Worm (Caenorhabditis elegans): ENCODE data around the gene srw-68.

srw-68 gene

DNA sequence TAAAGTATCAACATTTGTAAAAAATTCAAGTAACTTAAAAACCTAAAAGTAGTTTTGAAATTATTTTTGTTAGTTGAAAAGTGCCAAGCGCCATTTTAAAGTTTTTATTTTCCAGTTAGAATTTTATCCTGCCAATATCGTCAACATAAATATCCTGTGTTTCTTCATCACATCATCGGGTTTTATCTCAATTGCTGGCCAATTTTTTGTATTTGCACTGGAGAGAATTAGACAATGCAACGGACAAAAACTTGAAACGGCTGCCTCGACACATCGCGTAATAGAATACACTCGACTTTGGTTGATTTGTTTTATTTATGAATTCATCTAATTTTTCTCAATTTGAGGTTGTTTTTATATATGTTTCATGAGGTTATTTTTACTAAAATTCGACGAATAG is 28.5 kb upstream of the srw-68 start, which contains the start of gene F25E5.2:
Gene F25E5.2 (plus strand): TSS at position 301 of the 400 bp plus-strand sequence.
- TF ChIP-seq mep-1 (tag; optimal IDR thresholded peaks at IDR 0.05), result no peak
- TF ChIP-seq lin-13 (tag; optimal IDR thresholded peaks at IDR 0.05), result no peak
- no peak for TF ChIP-seq bed-3 (GFP tag; optimal IDR thresholded peaks at IDR 0.05)
- no peak for TF ChIP-seq nhr-76 (tag; optimal IDR thresholded peaks at IDR 0.05)
- no peak for TF ChIP-seq hlh-1 (tag; optimal IDR thresholded peaks at IDR 0.05)
- TF ChIP-seq ceh-83 (GFP tag; optimal IDR thresholded peaks at IDR 0.05), result no peak
- TF ChIP-seq snpc-4 (tag; optimal IDR thresholded peaks at IDR 0.05), result no peak
- no peak for TF ChIP-seq pha-4 (tag; optimal IDR thresholded peaks at IDR 0.05)
- no peak for TF ChIP-seq ceh-39 (tag; optimal IDR thresholded peaks at IDR 0.05)
- no peak for TF ChIP-seq blmp-1 (tag; optimal IDR thresholded peaks at IDR 0.05)
- TF ChIP-seq nhr-237 (tag; optimal IDR thresholded peaks at IDR 0.05), result no peak
- no peak for TF ChIP-seq mab-5 (tag; optimal IDR thresholded peaks at IDR 0.05)
- no peak for TF ChIP-seq nhr-28 (tag; optimal IDR thresholded peaks at IDR 0.05)
- no peak for TF ChIP-seq ztf-11 (tag; optimal IDR thresholded peaks at IDR 0.05)
- no peak for TF ChIP-seq elt-1 (tag; optimal IDR thresholded peaks at IDR 0.05; ENCODE audit: borderline replicate concordance, insufficient read depth)
- TF ChIP-seq lin-32 (GFP tag; optimal IDR thresholded peaks at IDR 0.05), result no peak
- TF ChIP-seq flh-1 (GFP tag; optimal IDR thresholded peaks at IDR 0.05), result no peak

- TF ChIP-seq unc-39 (tag; optimal IDR thresholded peaks at IDR 0.05) (no peak), bed-3 (GFP tag; optimal IDR thresholded peaks at IDR 0.05) (no peak), ztf-11 (tag; optimal IDR thresholded peaks at IDR 0.05) (no peak), elt-3 (tag; optimal IDR thresholded peaks at IDR 0.05) (no peak), ces-1 (GFP tag; optimal IDR thresholded peaks at IDR 0.05) (no peak), nhr-12 (tag; optimal IDR thresholded peaks at IDR 0.05) (no peak), nhr-76 (tag; optimal IDR thresholded peaks at IDR 0.05) (no peak)
Measured at ce11 chrV:7454236-7454635, 27.7 kb upstream of the srw-68 start, which contains the start of gene try-8. Gene try-8 (minus strand): TSS chrV:7454336.

ce11 chrV:7451421-7451820 is 24.9 kb upstream of the srw-68 start, which contains the start of gene try-11:
Gene try-11 (plus strand): TSS chrV:7451721.
- TF ChIP-seq snpc-4 (tag; optimal IDR thresholded peaks at IDR 0.05) (no peak), lin-32 (GFP tag; optimal IDR thresholded peaks at IDR 0.05) (no peak), drap-1 (GFP tag; optimal IDR thresholded peaks at IDR 0.05) (no peak), nhr-12 (tag; optimal IDR thresholded peaks at IDR 0.05) (no peak), unc-120 (tag; optimal IDR thresholded peaks at IDR 0.05; ENCODE audit: poor library complexity, severe bottlenecking) (no peak), ceh-43 (GFP tag; optimal IDR thresholded peaks at IDR 0.05) (no peak), sptf-1 (tag; optimal IDR thresholded peaks at IDR 0.05) (no peak), bed-3 (GFP tag; optimal IDR thresholded peaks at IDR 0.05) (no peak), ceh-83 (GFP tag; optimal IDR thresholded peaks at IDR 0.05) (no peak), ceh-39 (tag; optimal IDR thresholded peaks at IDR 0.05) (no peak)

DNA sequence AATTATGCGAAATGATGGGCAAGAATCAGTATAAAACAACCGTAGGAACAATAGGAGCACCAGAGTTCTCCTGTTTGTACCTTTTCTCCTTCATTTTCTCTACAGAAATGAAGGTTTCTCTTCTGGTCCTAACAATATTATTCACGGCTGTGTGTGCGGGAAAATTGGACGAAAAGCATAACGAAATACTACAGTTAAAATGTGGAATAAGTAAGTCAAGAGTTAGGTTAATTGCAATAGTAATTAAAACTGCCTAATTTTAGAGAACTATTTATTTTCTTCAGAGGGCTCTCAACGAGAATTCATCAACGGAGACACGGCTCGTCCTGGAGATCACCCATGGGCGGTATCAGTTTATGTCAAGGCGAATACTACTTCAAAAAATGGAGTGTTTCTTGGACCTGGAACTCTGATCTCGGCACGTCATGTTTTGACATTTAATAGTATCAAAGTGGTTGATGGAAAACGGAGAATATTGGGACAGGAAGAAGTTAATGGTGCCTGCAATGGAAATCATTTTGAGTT is 22.9 kb upstream of the srw-68 start, which contains the start of gene try-12:
Gene try-12 (plus strand): TSS at position 51 of the 525 bp plus-strand sequence.
- TF ChIP-seq elt-3 (tag; optimal IDR thresholded peaks at IDR 0.05), result no peak
- TF ChIP-seq drap-1 (GFP tag; optimal IDR thresholded peaks at IDR 0.05), result no peak
- TF ChIP-seq ztf-11 (tag; optimal IDR thresholded peaks at IDR 0.05), result no peak
- TF ChIP-seq unc-39 (tag; optimal IDR thresholded peaks at IDR 0.05), result no peak
- no peak for TF ChIP-seq blmp-1 (tag; optimal IDR thresholded peaks at IDR 0.05)
- no peak for TF ChIP-seq zip-8 (tag; optimal IDR thresholded peaks at IDR 0.05)
- no peak for TF ChIP-seq ceh-43 (GFP tag; optimal IDR thresholded peaks at IDR 0.05)

ce11 chrV:7446965-7447364 is 20.5 kb upstream of the srw-68 start, which contains the start of gene F25E5.5:
Gene F25E5.5 (plus strand): TSS chrV:7447265.
- TF ChIP-seq ces-1 (GFP tag; optimal IDR thresholded peaks at IDR 0.05), result no peak
- no peak for TF ChIP-seq ceh-83 (GFP tag; optimal IDR thresholded peaks at IDR 0.05)
- TF ChIP-seq nhr-12 (tag; optimal IDR thresholded peaks at IDR 0.05), result no peak
- TF ChIP-seq drap-1 (GFP tag; optimal IDR thresholded peaks at IDR 0.05), result no peak
- no peak for TF ChIP-seq mab-5 (tag; optimal IDR thresholded peaks at IDR 0.05)
- TF ChIP-seq elt-1 (tag; optimal IDR thresholded peaks at IDR 0.05; ENCODE audit: borderline replicate concordance, insufficient read depth), result no peak
- no peak for TF ChIP-seq ceh-39 (tag; optimal IDR thresholded peaks at IDR 0.05)
- TF ChIP-seq snpc-4 (tag; optimal IDR thresholded peaks at IDR 0.05), result no peak
- no peak for TF ChIP-seq ztf-11 (tag; optimal IDR thresholded peaks at IDR 0.05)
- TF ChIP-seq unc-62 (GFP tag; optimal IDR thresholded peaks at IDR 0.05), result no peak
- no peak for TF ChIP-seq elt-3 (tag; optimal IDR thresholded peaks at IDR 0.05)
- no peak for TF ChIP-seq sptf-1 (tag; optimal IDR thresholded peaks at IDR 0.05)
- TF ChIP-seq lin-13 (tag; optimal IDR thresholded peaks at IDR 0.05), result no peak
- no peak for TF ChIP-seq hlh-1 (tag; optimal IDR thresholded peaks at IDR 0.05)
- no peak for TF ChIP-seq nhr-2 (tag; optimal IDR thresholded peaks at IDR 0.05)
- no peak for TF ChIP-seq ceh-43 (GFP tag; optimal IDR thresholded peaks at IDR 0.05)
- no peak for TF ChIP-seq mls-2 (tag; optimal IDR thresholded peaks at IDR 0.05)
- no peak for TF ChIP-seq cnd-1 (tag; optimal IDR thresholded peaks at IDR 0.05)
- no peak for TF ChIP-seq nhr-76 (tag; optimal IDR thresholded peaks at IDR 0.05)
- TF ChIP-seq nhr-28 (tag; optimal IDR thresholded peaks at IDR 0.05), result no peak

Measured in whole organism, mixed stage, embryonic.